Worm (Caenorhabditis elegans): ENCODE data around the gene abts-2.

ce11 chrX:11551808-11552207, 33.7 kb upstream of the abts-2 start:
- no peak for TF ChIP-seq zim-3 (tag; optimal IDR thresholded peaks at IDR 0.05)
- no peak for TF ChIP-seq B0261.1 (tag; optimal IDR thresholded peaks at IDR 0.05)
- TF ChIP-seq T26A5.8 (tag; optimal IDR thresholded peaks at IDR 0.05): no peak
- no peak for TF ChIP-seq xnd-1 (tag; optimal IDR thresholded peaks at IDR 0.05)
- TF ChIP-seq athp-1 (tag; optimal IDR thresholded peaks at IDR 0.05): no peak
- no peak for TF ChIP-seq F57C9.4 (tag; optimal IDR thresholded peaks at IDR 0.05)
- TF ChIP-seq pha-4 (tag; optimal IDR thresholded peaks at IDR 0.05): no peak
